Fruit fly (Drosophila melanogaster): ENCODE measurements around the gene Prx6a.

Prx6a gene

dm6 chr2L:2903649-2904048, 25.6 kb upstream of the Prx6a start:
- TF ChIP-seq abd-A (tag; optimal IDR thresholded peaks at IDR 0.05) (peak; percentile 28), CG13894 (tag; optimal IDR thresholded peaks at IDR 0.05) (peak; percentile 57), Deaf1 (tag; optimal IDR thresholded peaks at IDR 0.05) (peak; percentile 80), Dp (GFP tag; optimal IDR thresholded peaks at IDR 0.05) (no peak), CG16813 (GFP tag; IDR thresholded peaks at IDR 0.05; ENCODE audit: partially characterized antibody) (no peak), h (optimal IDR thresholded peaks at IDR 0.05) (no peak)

DNA sequence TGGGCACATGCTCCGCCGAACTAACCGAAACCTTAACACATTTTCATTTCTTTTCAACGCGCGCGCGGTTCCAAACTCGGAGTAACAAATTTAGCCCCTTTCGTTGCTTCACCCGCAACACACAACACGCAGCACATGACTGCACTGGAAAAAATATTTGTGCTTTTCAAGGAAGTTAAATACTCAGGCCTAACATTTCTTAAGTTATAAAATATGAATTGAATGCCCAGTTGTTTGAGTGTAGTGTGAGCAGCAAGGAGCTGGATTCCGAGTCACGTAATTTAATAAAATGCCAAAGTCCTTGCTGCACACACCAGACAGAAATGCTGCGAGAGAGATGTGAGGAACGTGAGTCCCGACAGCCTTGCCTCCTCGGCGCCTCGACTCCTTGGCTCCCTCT, 23.4 kb upstream of the Prx6a start:
- TF ChIP-seq sens (GFP tag), result peak; percentile 76
- TF ChIP-seq lmd (GFP tag; IDR thresholded peaks at IDR 0.05), result 0 out of 2 replicates have a peak, but pooled peaks have one; percentile 23
- no peak for TF ChIP-seq CG8290 (GFP tag; optimal IDR thresholded peaks at IDR 0.05)
- TF ChIP-seq CG8290 (tag; optimal IDR thresholded peaks at IDR 0.05), result peak in 1 of 2 experiments; percentile 16
- no peak for TF ChIP-seq klu (GFP tag; IDR thresholded peaks at IDR 0.05)
- 0 out of 4 replicates have a peak, but pooled peaks have one; percentile 39 for TF ChIP-seq chinmo (GFP tag; IDR thresholded peaks at IDR 0.05; ENCODE audit: partially characterized antibody)
- peak; percentile 52 for TF ChIP-seq CG18599 (GFP tag; optimal IDR thresholded peaks at IDR 0.05)
- peak; percentile 20 for TF ChIP-seq zf30C (GFP tag; optimal IDR thresholded peaks at IDR 0.05)
- 0 out of 2 replicates have a peak, but pooled peaks have one; percentile 42 for TF ChIP-seq CG7372 (GFP tag; IDR thresholded peaks at IDR 0.05)
- no peak for TF ChIP-seq Neu2 (GFP tag; optimal IDR thresholded peaks at IDR 0.05; ENCODE audit: borderline replicate concordance)
- no peak for TF ChIP-seq vvl (GFP tag; IDR thresholded peaks at IDR 0.05)
- TF ChIP-seq sob (GFP tag; IDR thresholded peaks at IDR 0.05), result no peak
- TF ChIP-seq hkb (optimal IDR thresholded peaks at IDR 0.05), result no peak
- TF ChIP-seq hkb (GFP tag; IDR thresholded peaks at IDR 0.05), result 0 out of 2 replicates have a peak, but pooled peaks have one; percentile 7
- no peak for TF ChIP-seq Fer3 (tag; optimal IDR thresholded peaks at IDR 0.05)
- peak; percentile 0 for TF ChIP-seq abd-A (tag; optimal IDR thresholded peaks at IDR 0.05)
- 0 out of 2 replicates have a peak, but pooled peaks have one; percentile 8 for TF ChIP-seq CG32532 (GFP tag; IDR thresholded peaks at IDR 0.05)
- peak; percentile 20 for TF ChIP-seq lab (GFP tag; optimal IDR thresholded peaks at IDR 0.05)
- peak; percentile 53 for TF ChIP-seq lilli (GFP tag; optimal IDR thresholded peaks at IDR 0.05)
- peak; percentile 11 for TF ChIP-seq cwo (GFP tag; optimal IDR thresholded peaks at IDR 0.05)
- no peak for TF ChIP-seq CG13894 (tag; optimal IDR thresholded peaks at IDR 0.05)
- TF ChIP-seq CG32772 (GFP tag; IDR thresholded peaks at IDR 0.05), result no peak
- TF ChIP-seq Hmr (GFP tag; optimal IDR thresholded peaks at IDR 0.05), result no peak
- no peak for TF ChIP-seq crol (GFP tag; IDR thresholded peaks at IDR 0.05)
- no peak for TF ChIP-seq repo (GFP tag; optimal IDR thresholded peaks at IDR 0.05)
- TF ChIP-seq Rfx (GFP tag; IDR thresholded peaks at IDR 0.05), result 0 out of 2 replicates have a peak, but pooled peaks have one; percentile 19
- TF ChIP-seq Hr51 (GFP tag; optimal IDR thresholded peaks at IDR 0.05), result no peak
- TF ChIP-seq Med (GFP tag), result peak; percentile 46
- no peak for TF ChIP-seq onecut (GFP tag; IDR thresholded peaks at IDR 0.05)

DNA sequence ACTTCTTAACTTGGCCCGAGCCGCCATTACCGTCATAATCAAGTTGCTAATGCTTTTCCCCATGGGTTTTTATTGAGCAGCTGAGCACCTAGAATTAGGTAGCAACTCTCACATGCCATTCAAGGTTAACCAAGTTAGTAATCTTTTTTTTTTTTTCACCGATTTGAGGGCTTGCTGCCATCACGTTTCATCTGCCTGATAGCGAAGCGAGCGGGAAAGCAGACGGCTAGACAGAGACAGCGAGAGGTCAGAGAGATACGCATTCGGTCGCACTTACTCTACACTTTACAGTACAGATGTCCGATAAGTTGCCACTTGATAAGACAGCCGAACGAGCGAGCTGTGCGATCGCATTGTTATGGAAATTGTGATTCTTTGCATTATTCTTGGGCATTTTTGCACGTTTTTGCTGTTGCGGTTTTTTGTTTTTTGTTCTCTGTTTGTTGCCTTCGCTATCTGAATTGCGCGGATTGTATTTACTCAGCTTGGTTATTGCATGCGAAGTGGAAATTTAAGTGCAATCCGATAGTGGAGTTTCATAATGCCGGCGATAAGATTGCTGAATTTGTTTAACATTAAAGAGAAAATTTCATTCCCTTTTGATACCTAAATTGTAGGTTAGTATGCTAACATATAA, 22.5 kb upstream of the Prx6a start:
- no peak for TF ChIP-seq CG14667 (GFP tag; IDR thresholded peaks at IDR 0.05)
- TF ChIP-seq CG1832 (GFP tag; optimal IDR thresholded peaks at IDR 0.05), result peak; percentile 43
- peak in 1 of 2 experiments; percentile 48 for TF ChIP-seq Trl (optimal IDR thresholded peaks at IDR 0.05)
- no peak for TF ChIP-seq Trl (GFP tag; optimal IDR thresholded peaks at IDR 0.05)
- TF ChIP-seq CG32772 (GFP tag; IDR thresholded peaks at IDR 0.05), result 0 out of 2 replicates have a peak, but pooled peaks have one; percentile 12
- peak; percentile 98 for TF ChIP-seq CG7987 (GFP tag; optimal IDR thresholded peaks at IDR 0.05)
- no peak for TF ChIP-seq Lim3 (GFP tag; IDR thresholded peaks at IDR 0.05)
- TF ChIP-seq sug (tag; optimal IDR thresholded peaks at IDR 0.05), result peak; percentile 68
- no peak for TF ChIP-seq Hand (GFP tag; optimal IDR thresholded peaks at IDR 0.05)
- TF ChIP-seq sqz (GFP tag; optimal IDR thresholded peaks at IDR 0.05), result peak; percentile 73
- peak in 1 of 2 experiments; percentile 57 for TF ChIP-seq Hr78 (GFP tag; optimal IDR thresholded peaks at IDR 0.05)
- peak; percentile 63; the same call in 1 of the 2 replicates for TF ChIP-seq CG10321 (GFP tag; IDR thresholded peaks at IDR 0.05)
- no peak for TF ChIP-seq zfh1 (GFP tag; IDR thresholded peaks at IDR 0.05)
- TF ChIP-seq CG34376 (GFP tag; optimal IDR thresholded peaks at IDR 0.05), result peak; percentile 74
- no peak for TF ChIP-seq CG10147 (GFP tag; optimal IDR thresholded peaks at IDR 0.05)
- TF ChIP-seq mirr (GFP tag; optimal IDR thresholded peaks at IDR 0.05), result peak; percentile 36
- TF ChIP-seq CG3847 (GFP tag; IDR thresholded peaks at IDR 0.05), result no peak
